Worm (Caenorhabditis elegans) whole organism, L4 larva: Measurements from ENCODE around the gene C50E3.6.
A peak's percentile ranks its signal among the peaks of the same experiment; 100 is the strongest.

Experiments
- F10B5.3 ChIP-seq: sonication (generic microtip); optimal IDR thresholded peaks from 2 replicates; lab custom pipeline; 2016; ENCODE audit warnings: mild to moderate bottlenecking, missing genetic modification characterization, missing compliant biosample characterization
- R02D3.7 ChIP-seq: fragments of 150-350 bp; sonication (generic microtip); optimal IDR thresholded peaks from 3 replicates; lab custom pipeline; 2014; ENCODE audit warnings: missing biosample characterization, missing genetic modification characterization
- arid-1 ChIP-seq: fragments of 200-800 bp; sonication (Bioruptor generic); conservative IDR thresholded peaks from 2 replicates; pipeline ENCODE4 v1.3.6; 2022; ENCODE audit warnings: missing genetic modification reagents, missing genetic modification characterization, missing compliant biosample characterization
- ctbp-1 ChIP-seq: fragments of 200-800 bp; sonication (Bioruptor generic); IDR thresholded peaks from 2 replicates; pipeline ENCODE4 v1.3.6; 2022; ENCODE audit warnings: missing genetic modification reagents, missing genetic modification characterization, missing compliant biosample characterization
- daf-12 ChIP-seq: fragments of 150-350 bp; optimal IDR thresholded peaks from 2 replicates; lab custom pipeline; 2014; ENCODE audit warnings: missing biosample characterization, missing genetic modification reagents, missing genetic modification characterization
- hlh-11 ChIP-seq: fragments of 200-800 bp; sonication (Bioruptor generic); optimal IDR thresholded peaks from 2 replicates; lab custom pipeline; 2018; ENCODE audit warnings: mild to moderate bottlenecking, missing genetic modification characterization, missing compliant biosample characterization
- lin-29 ChIP-seq: fragments of 200-800 bp; sonication (Bioruptor generic); IDR thresholded peaks from 2 replicates; pipeline ENCODE4 v1.3.6; 2022; ENCODE audit warnings: missing genetic modification reagents, missing genetic modification characterization, missing compliant biosample characterization
- lin-38 ChIP-seq: fragments of 200-800 bp; sonication (Bioruptor generic); IDR thresholded peaks from 2 replicates; pipeline ENCODE4 v1.3.6; 2022; ENCODE audit warnings: missing genetic modification reagents, missing genetic modification characterization, missing compliant biosample characterization
- mdl-1 ChIP-seq, 2 experiments: fragments of 150-350 bp in 1 of 2; sonication (generic microtip) in 1 of 2; optimal IDR thresholded peaks; 2 replicates each; lab custom pipeline; 2014 to 2017; ENCODE audit warnings: missing biosample characterization in 2 of 2, missing genetic modification characterization in 2 of 2
- nhr-237 ChIP-seq: sonication (generic microtip); optimal IDR thresholded peaks from 2 replicates; lab custom pipeline; 2017; ENCODE audit warnings: missing biosample characterization, missing genetic modification characterization
- nhr-28 ChIP-seq: fragments of 150-350 bp; optimal IDR thresholded peaks from 2 replicates; lab custom pipeline; 2014; ENCODE audit warnings: missing biosample characterization, missing genetic modification characterization
- nhr-48 ChIP-seq: sonication (generic microtip); optimal IDR thresholded peaks from 2 replicates; lab custom pipeline; 2016; ENCODE audit warnings: mild to moderate bottlenecking, missing genetic modification characterization, missing compliant biosample characterization
- unc-62 ChIP-seq, 3 experiments: fragments of 150-350 bp in 1 of 3; sonication (generic microtip); optimal IDR thresholded peaks in 2 of 3; peaks in 1 of 3; 1 replicate in 1 of 3; 2 replicates in 2 of 3; lab custom pipeline; 2014 to 2017; ENCODE audit warnings: missing biosample characterization in 3 of 3, missing genetic modification characterization in 3 of 3, missing genetic modification reagents in 3 of 3, missing genotype in 1 of 3
- zip-11 ChIP-seq: fragments of 200-800 bp; sonication (Bioruptor generic); IDR thresholded peaks from 2 replicates; pipeline ENCODE4 v1.3.6; 2022; ENCODE audit warnings: missing genetic modification characterization, missing compliant biosample characterization
- zip-2 ChIP-seq: fragments of 150-350 bp; optimal IDR thresholded peaks from 2 replicates; lab custom pipeline; 2014; ENCODE audit warnings: missing biosample characterization, missing genetic modification characterization
- ztf-7 ChIP-seq: fragments of 150-350 bp; optimal IDR thresholded peaks from 2 replicates; lab custom pipeline; 2014; ENCODE audit warnings: missing biosample characterization, missing genetic modification characterization

C50E3.6 gene

ce11 chrV:7545187-7545586 lies 45.2 kb downstream of the C50E3.6 start, which contains the start of the genes C54F6.19 and nhx-3:
C54F6.19 (plus strand) TSS chrV:7545487.
nhx-3 (minus strand) TSS chrV:7545523.
- TF ChIP-seq hlh-11 (tag; lab: Kevin White, UChicago), result no peak
- TF ChIP-seq ctbp-1, result no peak
- no peak for TF ChIP-seq ztf-7

- peak; percentile 79 for TF ChIP-seq nhr-48 (tag; lab: Kevin White, UChicago)
- no peak for TF ChIP-seq daf-12 (tag; lab: Kevin White, UChicago)
- TF ChIP-seq mdl-1 (tag; optimal IDR thresholded peaks at IDR 0.05; lab: Kevin White, UChicago), result peak in 1 of 2 experiments; percentile 8
- peak; percentile 10 for TF ChIP-seq nhr-28 (tag; lab: Kevin White, UChicago)
- peak in 1 of 2 experiments; percentile 87 for TF ChIP-seq unc-62 (GFP tag; optimal IDR thresholded peaks at IDR 0.05 in 1 of 2; lab: Kevin White, UChicago)
- TF ChIP-seq unc-62 (tag; optimal IDR thresholded peaks at IDR 0.05; lab: Kevin White, UChicago), result no peak
These were observed 46.6 kb downstream of the C50E3.6 start for ce11 chrV:7543728-7544127.

ce11 chrV:7539015-7539414 lies 51.3 kb downstream of the C50E3.6 start, which contains the start of gene srh-268:
srh-268 (plus strand) TSS chrV:7539315.
- TF ChIP-seq lin-38 (GFP tag; lab: Robert Waterston, UW) (no peak), nhr-237 (tag; lab: Kevin White, UChicago) (no peak), lin-29 (GFP tag; lab: Robert Waterston, UW) (no peak), zip-2 (tag; lab: Kevin White, UChicago) (no peak), nhr-48 (tag; lab: Kevin White, UChicago) (no peak), arid-1 (GFP tag; lab: Robert Waterston, UW) (no peak), R02D3.7 (no peak), F10B5.3 (no peak), zip-11 (GFP tag; lab: Robert Waterston, UW) (no peak)
